Fruit fly (Drosophila melanogaster): ENCODE measurements around the gene Rack1.
A peak's percentile ranks its signal among the peaks of the same experiment; 100 is the strongest.

Rack1 gene

DNA sequence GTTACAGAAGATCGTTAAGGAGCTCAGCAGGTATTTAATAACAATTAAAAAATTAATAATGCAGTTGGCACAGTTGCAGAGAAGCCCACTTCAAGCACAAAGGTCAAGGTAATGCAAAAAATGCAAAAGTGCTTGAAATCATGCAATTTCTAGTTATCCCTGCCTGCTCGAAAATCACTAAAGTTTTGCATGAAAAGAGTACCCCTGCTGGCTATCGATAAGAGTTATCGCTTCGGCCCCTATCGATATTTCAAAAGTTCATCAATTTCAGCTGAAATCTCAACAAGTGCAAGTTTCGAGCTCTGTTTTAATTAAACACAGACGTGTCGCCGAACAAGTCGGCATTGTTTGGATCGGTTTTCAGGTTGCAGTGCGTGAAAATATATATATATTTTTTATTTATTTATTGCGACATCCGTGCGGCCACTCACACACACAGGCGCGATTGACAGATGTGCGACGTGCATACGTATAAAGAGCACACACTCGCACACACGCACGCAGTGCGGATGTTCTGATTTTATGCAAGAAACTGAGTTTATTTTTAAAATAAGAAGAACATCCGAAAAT lies 5.8 kb downstream of the Rack1 start (continued):
- TF ChIP-seq CG10669 (GFP tag; optimal IDR thresholded peaks at IDR 0.05) (peak; percentile 50), Hr39 (GFP tag; optimal IDR thresholded peaks at IDR 0.05) (peak; percentile 62), Sox14 (GFP tag; optimal IDR thresholded peaks at IDR 0.05) (peak; percentile 47), Smox (GFP tag; optimal IDR thresholded peaks at IDR 0.05) (no peak), Met (GFP tag; optimal IDR thresholded peaks at IDR 0.05) (peak; percentile 55), Ets96B (tag; optimal IDR thresholded peaks at IDR 0.05) (peak; percentile 10), Sox102F (GFP tag; optimal IDR thresholded peaks at IDR 0.05) (peak; percentile 38), Blimp-1 (GFP tag; optimal IDR thresholded peaks at IDR 0.05) (peak; percentile 30), CG8319 (GFP tag; optimal IDR thresholded peaks at IDR 0.05) (no peak), eg (GFP tag; IDR thresholded peaks at IDR 0.05) (peak; percentile 57; the same call in 1 of the 3 replicates), esn (GFP tag; optimal IDR thresholded peaks at IDR 0.05) (peak; percentile 56), svp (GFP tag) (peak; percentile 89), CG3032 (tag; optimal IDR thresholded peaks at IDR 0.05) (peak; percentile 9), vri (GFP tag; optimal IDR thresholded peaks at IDR 0.05) (peak; percentile 45), CG32006 (GFP tag; optimal IDR thresholded peaks at IDR 0.05) (no peak), CG6276 (GFP tag; optimal IDR thresholded peaks at IDR 0.05) (no peak), Gug (GFP tag; IDR thresholded peaks at IDR 0.05) (peak; percentile 40; the same call in 1 of the 2 replicates), fkh (GFP tag; optimal IDR thresholded peaks at IDR 0.05) (peak; percentile 25), CG11902 (GFP tag; optimal IDR thresholded peaks at IDR 0.05) (peak; percentile 8)

DNA sequence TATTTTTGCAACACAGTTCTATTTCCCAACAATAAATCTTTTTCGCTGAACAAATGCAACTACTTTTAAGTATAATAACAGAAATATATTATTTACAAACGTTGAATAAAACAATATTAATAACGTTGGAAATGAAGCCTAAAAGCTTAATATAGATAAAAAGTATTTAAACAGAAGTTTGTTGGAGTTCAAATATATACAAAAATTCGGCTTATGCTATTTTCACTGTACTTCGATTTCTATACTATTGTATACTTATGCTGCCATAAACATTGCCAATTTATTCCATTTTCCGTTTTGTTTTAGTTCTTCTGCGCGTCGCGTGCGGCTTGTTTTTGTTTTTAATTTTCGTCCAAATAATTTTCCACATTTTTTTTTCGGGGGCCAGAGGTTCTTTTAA lies 6.3 kb downstream of the Rack1 start, which contains the start of gene CG7115:
Gene CG7115, plus strand, starts transcription at position 301 of the 400 bp plus-strand sequence.
- TF ChIP-seq Gug (GFP tag; IDR thresholded peaks at IDR 0.05) (no peak), CG6854 (GFP tag; optimal IDR thresholded peaks at IDR 0.05) (no peak), vri (GFP tag; optimal IDR thresholded peaks at IDR 0.05) (no peak), spab (GFP tag; optimal IDR thresholded peaks at IDR 0.05) (no peak), Sox15 (GFP tag; optimal IDR thresholded peaks at IDR 0.05) (no peak), CG7368 (GFP tag; optimal IDR thresholded peaks at IDR 0.05) (no peak), Eip93F (GFP tag; optimal IDR thresholded peaks at IDR 0.05) (no peak)

DNA sequence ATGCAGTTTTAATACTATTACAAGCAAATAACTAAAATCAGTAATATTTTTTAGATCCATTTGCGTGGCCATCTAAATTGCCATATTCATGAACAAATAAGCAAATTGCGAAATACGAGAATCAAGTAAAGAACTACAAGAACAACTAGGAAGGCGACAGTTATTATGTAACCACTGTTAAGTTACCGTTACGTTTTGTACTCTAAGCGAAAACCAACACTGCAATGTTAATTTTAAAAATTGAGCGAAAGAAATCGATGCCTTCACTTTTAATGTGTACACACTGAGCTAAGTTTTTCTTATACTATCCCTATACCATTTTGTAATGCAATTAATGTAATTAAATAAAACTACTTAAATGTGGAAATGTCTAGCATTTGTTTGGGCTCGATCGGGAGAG lies 6.7 kb downstream of the Rack1 start:
- peak; percentile 11 for TF ChIP-seq vri (GFP tag; optimal IDR thresholded peaks at IDR 0.05)
- no peak for TF ChIP-seq ss (GFP tag; optimal IDR thresholded peaks at IDR 0.05)

DNA sequence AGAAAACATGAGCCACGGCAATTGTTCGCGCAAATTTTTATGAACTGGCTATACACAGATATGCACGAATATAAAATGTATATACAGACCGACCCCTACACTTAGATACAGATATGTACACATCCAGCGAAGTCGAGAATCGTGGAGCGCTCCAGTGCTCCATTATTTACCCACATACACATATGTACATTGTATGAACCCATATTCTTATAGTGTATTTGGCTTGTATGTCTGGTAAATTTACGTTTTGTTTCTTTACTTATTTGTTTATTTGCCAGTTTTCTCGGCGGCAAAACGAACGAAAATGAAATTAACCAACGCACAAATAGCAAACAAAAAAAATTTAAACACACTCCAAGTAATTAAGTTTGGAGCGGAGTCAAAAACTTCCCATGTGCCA lies 13.8 kb downstream of the Rack1 start:
- TF ChIP-seq ss (GFP tag; optimal IDR thresholded peaks at IDR 0.05) (peak in 1 of 2 experiments; percentile 44), Hr4 (GFP tag; optimal IDR thresholded peaks at IDR 0.05) (no peak), CG6808 (GFP tag; optimal IDR thresholded peaks at IDR 0.05) (peak; percentile 32), Eip78C (GFP tag) (peak; percentile 72), CG11902 (GFP tag; optimal IDR thresholded peaks at IDR 0.05) (no peak), fkh (GFP tag; optimal IDR thresholded peaks at IDR 0.05) (peak; percentile 99), vri (GFP tag; optimal IDR thresholded peaks at IDR 0.05) (no peak), dsx (GFP tag; optimal IDR thresholded peaks at IDR 0.05; ENCODE audit: poor library complexity, severe bottlenecking) (peak; percentile 18), OdsH (GFP tag; optimal IDR thresholded peaks at IDR 0.05) (no peak)

DNA sequence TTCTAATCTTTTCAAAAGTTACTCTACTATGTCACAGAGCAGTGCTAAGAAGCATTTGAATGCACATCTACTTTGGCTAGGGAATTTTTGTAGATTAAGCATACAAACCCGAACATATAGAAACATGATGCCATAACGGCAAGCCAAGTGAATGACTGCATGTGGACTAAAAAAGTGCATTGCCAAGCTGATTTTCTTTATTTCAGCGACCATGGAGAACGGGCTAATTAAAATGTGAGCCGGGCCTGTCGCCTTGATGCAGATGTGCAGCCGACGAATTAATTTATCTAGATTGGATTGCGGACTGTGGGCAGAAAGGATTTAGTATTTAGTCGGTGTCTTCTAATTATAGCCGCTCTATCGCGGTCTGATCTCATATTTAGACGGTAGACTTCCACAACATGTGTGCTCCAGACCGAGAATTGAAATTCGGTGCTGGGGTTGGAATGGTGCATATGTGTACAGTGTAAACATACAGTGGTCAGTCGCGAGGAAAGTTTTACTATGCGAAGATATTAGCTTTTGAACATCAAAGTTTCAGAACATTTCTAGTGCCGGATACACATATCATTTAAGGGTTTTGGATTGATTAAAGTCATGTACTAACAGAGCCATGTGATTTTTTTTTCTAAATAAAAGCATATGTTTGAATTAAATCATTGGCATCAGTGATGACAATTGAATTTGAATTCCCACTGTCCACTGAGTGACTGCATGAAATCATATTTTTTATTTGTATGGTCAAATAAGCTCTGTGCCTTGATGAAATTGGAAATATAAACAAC lies 14.4 kb downstream of the Rack1 start:
- TF ChIP-seq CG15336 (GFP tag; IDR thresholded peaks at IDR 0.05) (peak; percentile 36; the same call in 1 of the 2 replicates), CG10631 (GFP tag; optimal IDR thresholded peaks at IDR 0.05) (peak; percentile 7), fd59A (GFP tag; optimal IDR thresholded peaks at IDR 0.05) (no peak), OdsH (GFP tag; optimal IDR thresholded peaks at IDR 0.05) (peak; percentile 3), fkh (GFP tag; optimal IDR thresholded peaks at IDR 0.05) (no peak), eg (GFP tag; IDR thresholded peaks at IDR 0.05) (0 out of 3 replicates have a peak, but pooled peaks have one; percentile 19), CG32006 (GFP tag; optimal IDR thresholded peaks at IDR 0.05) (peak; percentile 33), Hr4 (GFP tag; optimal IDR thresholded peaks at IDR 0.05) (peak; percentile 15), Hr39 (GFP tag; optimal IDR thresholded peaks at IDR 0.05) (no peak)

Measured in whole organism, prepupa.